Worm (Caenorhabditis elegans): ENCODE results near the gene pgp-9.

The pgp-9 gene

ce11 chrV:17718647-17719046 lies 37.0 kb upstream of the pgp-9 start, which contains the start of gene str-77:
TSS of gene str-77 (plus strand) at chrV:17718947.
- TF ChIP-seq dmd-9 (GFP tag; IDR thresholded peaks at IDR 0.05) (no peak), skn-1 (tag; optimal IDR thresholded peaks at IDR 0.05) (no peak), D1046.2 (GFP tag; IDR thresholded peaks at IDR 0.05) (no peak), nhr-11 (tag; optimal IDR thresholded peaks at IDR 0.05) (no peak), R02D3.7 (tag; optimal IDR thresholded peaks at IDR 0.05) (no peak), Y105C5A.15 (GFP tag; IDR thresholded peaks at IDR 0.05) (no peak), ceh-32 (tag; optimal IDR thresholded peaks at IDR 0.05; ENCODE audit: poor library complexity) (no peak), hif-1 (tag; optimal IDR thresholded peaks at IDR 0.05) (no peak), php-3 (GFP tag; IDR thresholded peaks at IDR 0.05) (no peak), unc-130 (GFP tag; optimal IDR thresholded peaks at IDR 0.05) (no peak), sdz-12 (GFP tag; optimal IDR thresholded peaks at IDR 0.05) (no peak), egl-43 (GFP tag; IDR thresholded peaks at IDR 0.05) (no peak), F49E8.2 (tag; optimal IDR thresholded peaks at IDR 0.05; ENCODE audit: borderline replicate concordance) (no peak), F44E2.7 (GFP tag; IDR thresholded peaks at IDR 0.05) (no peak), nhr-6 (tag; optimal IDR thresholded peaks at IDR 0.05) (no peak), lin-29 (GFP tag; IDR thresholded peaks at IDR 0.05) (no peak), nhr-102 (tag; optimal IDR thresholded peaks at IDR 0.05) (no peak), ztf-7 (tag; optimal IDR thresholded peaks at IDR 0.05) (no peak)

DNA sequence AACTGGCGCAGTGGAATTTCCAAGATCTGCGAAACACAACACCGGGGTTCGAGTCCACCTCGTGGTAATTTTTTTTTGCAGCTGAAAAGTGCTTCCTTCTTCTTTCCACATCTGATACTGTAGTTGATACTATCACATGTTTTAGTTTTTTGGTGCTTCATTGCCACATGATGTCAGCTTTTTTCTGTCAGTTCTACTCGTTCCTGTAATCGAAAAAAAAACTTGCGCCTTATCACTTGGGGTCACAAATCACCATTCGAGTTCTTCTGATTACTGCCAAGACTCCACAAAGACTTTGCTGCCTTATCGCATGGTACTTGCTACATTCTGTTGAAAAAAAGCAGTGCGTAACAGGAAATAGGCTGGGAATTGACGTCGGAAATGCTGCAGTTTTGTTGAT lies 34.0 kb upstream of the pgp-9 start:
- TF ChIP-seq hlh-11 (tag; optimal IDR thresholded peaks at IDR 0.05), result peak; percentile 91
- no peak for TF ChIP-seq dpl-1 (GFP tag; optimal IDR thresholded peaks at IDR 0.05)
- TF ChIP-seq attf-4 (tag; optimal IDR thresholded peaks at IDR 0.05), result no peak
- peak; percentile 40 for TF ChIP-seq mep-1 (tag; optimal IDR thresholded peaks at IDR 0.05)
- peak; percentile 87 for TF ChIP-seq dve-1 (tag; optimal IDR thresholded peaks at IDR 0.05; ENCODE audit: insufficient read depth)
- TF ChIP-seq nhr-42 (GFP tag; IDR thresholded peaks at IDR 0.05), result peak; percentile 53; the same call in 1 of the 2 replicates
- TF ChIP-seq F10B5.3 (tag; optimal IDR thresholded peaks at IDR 0.05), result no peak
- TF ChIP-seq mdl-1 (tag; optimal IDR thresholded peaks at IDR 0.05), result peak in 1 of 2 experiments; percentile 41
- peak; percentile 79 for TF ChIP-seq tra-1 (GFP tag; IDR thresholded peaks at IDR 0.05)
- peak; percentile 90 for TF ChIP-seq nhr-28 (tag; optimal IDR thresholded peaks at IDR 0.05)
- TF ChIP-seq nhr-6 (tag; optimal IDR thresholded peaks at IDR 0.05), result no peak
- TF ChIP-seq Y5F2A.4 (GFP tag; optimal IDR thresholded peaks at IDR 0.05), result no peak
- TF ChIP-seq ceh-20 (GFP tag; IDR thresholded peaks at IDR 0.05), result peak; percentile 37; the same call in 1 of the 2 replicates
- no peak for TF ChIP-seq lin-15B (tag; optimal IDR thresholded peaks at IDR 0.05)
- TF ChIP-seq nhr-11 (tag; optimal IDR thresholded peaks at IDR 0.05), result no peak
- peak; percentile 78 for TF ChIP-seq nhr-77 (tag; optimal IDR thresholded peaks at IDR 0.05)
- no peak for TF ChIP-seq daf-16 (GFP tag; optimal IDR thresholded peaks at IDR 0.05)
- peak; percentile 94 for TF ChIP-seq daf-16 (tag; optimal IDR thresholded peaks at IDR 0.05)
- TF ChIP-seq hlh-30 (tag; optimal IDR thresholded peaks at IDR 0.05; ENCODE audit: insufficient read depth), result peak; percentile 53
- peak; percentile 98 for TF ChIP-seq pqm-1 (tag; optimal IDR thresholded peaks at IDR 0.05)
- peak; percentile 85 for TF ChIP-seq aha-1 (tag)
- TF ChIP-seq lin-1 (GFP tag; IDR thresholded peaks at IDR 0.05), result peak; percentile 85; the same call in 1 of the 2 replicates
- peak; percentile 97 for TF ChIP-seq dmd-6 (GFP tag; IDR thresholded peaks at IDR 0.05)
- peak; percentile 58 for TF ChIP-seq nhr-10 (tag; optimal IDR thresholded peaks at IDR 0.05)
- peak; percentile 85 for TF ChIP-seq php-3 (GFP tag; IDR thresholded peaks at IDR 0.05)
- TF ChIP-seq nhr-48 (tag; optimal IDR thresholded peaks at IDR 0.05), result peak; percentile 70
- 0 out of 2 replicates have a peak, but pooled peaks have one; percentile 52 for TF ChIP-seq pha-4 (GFP tag; IDR thresholded peaks at IDR 0.05)
- TF ChIP-seq pha-4 (tag; optimal IDR thresholded peaks at IDR 0.05), result no peak
- TF ChIP-seq saeg-2 (GFP tag; IDR thresholded peaks at IDR 0.05), result peak; percentile 72; the same call in 1 of the 2 replicates
- TF ChIP-seq mxl-3 (GFP tag; optimal IDR thresholded peaks at IDR 0.05), result peak; percentile 2
- TF ChIP-seq ceh-32 (tag; optimal IDR thresholded peaks at IDR 0.05; ENCODE audit: poor library complexity), result no peak
- peak; percentile 78 for TF ChIP-seq nhr-102 (tag; optimal IDR thresholded peaks at IDR 0.05)
- no peak for TF ChIP-seq lin-39 (tag; optimal IDR thresholded peaks at IDR 0.05)
- peak; percentile 67 for TF ChIP-seq mdt-29 (GFP tag; IDR thresholded peaks at IDR 0.05)

All from whole organism, L4 larva.